Worm (Caenorhabditis elegans): Measurements from ENCODE around the gene glb-4.

The glb-4 gene

DNA sequence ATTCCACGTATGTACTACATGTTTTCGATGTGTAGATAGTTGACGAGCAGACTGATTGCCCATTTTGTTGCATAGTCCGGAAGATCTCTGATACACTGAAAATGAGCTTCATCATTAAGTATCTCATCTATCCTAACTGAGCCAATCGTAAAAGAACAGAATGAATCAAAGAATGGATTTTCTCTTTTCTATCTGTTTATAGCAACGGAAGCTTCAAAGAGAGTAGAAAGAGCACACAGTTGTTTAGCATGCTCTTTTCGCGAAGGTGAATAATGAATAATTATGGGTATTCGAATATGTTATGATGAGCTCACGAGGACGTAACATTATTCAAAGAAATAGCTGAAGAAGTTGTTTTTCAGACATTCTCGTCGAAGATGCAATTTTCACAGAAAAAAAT is at the start of gene glb-4:
Gene glb-4, minus strand, starts transcription at position 101 of the 400 bp plus-strand sequence.
- TF ChIP-seq lsy-12 (tag; optimal IDR thresholded peaks at IDR 0.05): no peak

DNA sequence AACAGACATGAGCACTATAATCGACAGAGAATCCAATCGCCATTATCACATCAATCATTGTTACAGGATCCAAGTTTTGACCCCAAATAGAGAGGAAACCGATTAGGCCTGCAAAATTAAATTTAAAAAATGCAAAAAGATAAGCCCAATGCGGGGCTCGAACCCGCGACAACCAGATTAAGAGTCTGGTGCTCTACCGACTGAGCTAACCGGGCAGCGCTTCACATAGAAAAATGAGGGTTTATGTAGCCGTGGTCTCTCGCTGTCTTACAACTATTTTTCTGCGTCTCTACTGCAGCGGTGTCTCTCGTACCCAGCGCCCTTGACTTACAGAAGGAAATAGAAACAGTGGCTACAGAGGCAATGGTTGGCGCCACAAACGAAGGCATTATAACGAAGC is 46.7 kb upstream of the glb-4 start:
- TF ChIP-seq ceh-82 (tag; optimal IDR thresholded peaks at IDR 0.05) (peak; percentile 12), R02D3.7 (tag; optimal IDR thresholded peaks at IDR 0.05) (peak; percentile 3), elt-3 (tag; optimal IDR thresholded peaks at IDR 0.05) (no peak), nhr-67 (tag; optimal IDR thresholded peaks at IDR 0.05) (no peak), nfya-1 (tag; optimal IDR thresholded peaks at IDR 0.05; ENCODE audit: insufficient read depth) (peak; percentile 42), elt-2 (tag; optimal IDR thresholded peaks at IDR 0.05) (peak; percentile 56), snpc-4 (tag; optimal IDR thresholded peaks at IDR 0.05) (peak; percentile 3), pha-4 (tag; optimal IDR thresholded peaks at IDR 0.05) (peak; percentile 12), ztf-11 (tag; optimal IDR thresholded peaks at IDR 0.05) (no peak), jun-1 (tag; optimal IDR thresholded peaks at IDR 0.05) (peak; percentile 32), nhr-25 (tag; optimal IDR thresholded peaks at IDR 0.05) (peak; percentile 42), unc-62 (GFP tag; optimal IDR thresholded peaks at IDR 0.05) (peak; percentile 11), lin-39 (tag; optimal IDR thresholded peaks at IDR 0.05) (peak; percentile 58), ceh-28 (tag; optimal IDR thresholded peaks at IDR 0.05) (no peak), nhr-43 (tag; optimal IDR thresholded peaks at IDR 0.05; ENCODE audit: poor library complexity, severe bottlenecking) (peak; percentile 33), hmg-11 (tag; optimal IDR thresholded peaks at IDR 0.05) (peak; percentile 77)

DNA sequence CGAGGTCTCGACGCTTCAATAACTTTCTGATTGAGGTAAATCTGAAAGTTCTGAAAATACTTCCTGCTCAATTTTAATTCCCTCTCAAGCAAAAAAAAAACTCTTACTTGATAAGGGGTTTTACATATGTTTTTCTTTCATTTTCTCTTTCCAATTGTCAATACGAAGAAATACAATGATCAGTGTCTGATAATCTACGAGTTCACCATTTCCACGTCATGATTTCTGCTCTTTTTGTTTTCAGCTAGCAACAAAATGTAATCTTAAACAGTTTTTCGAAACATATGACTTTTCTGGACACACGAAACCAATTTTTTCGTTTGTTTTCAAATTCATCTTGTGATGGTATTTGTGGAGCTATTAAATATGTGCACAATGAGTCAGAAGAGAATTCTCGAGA is 45.2 kb upstream of the glb-4 start:
- no peak for TF ChIP-seq ama-1 (optimal IDR thresholded peaks at IDR 0.05)
- no peak for TF ChIP-seq eor-1 (tag; optimal IDR thresholded peaks at IDR 0.05)
- peak; percentile 65 for TF ChIP-seq pha-4 (tag; optimal IDR thresholded peaks at IDR 0.05)
- no peak for TF ChIP-seq unc-39 (tag; optimal IDR thresholded peaks at IDR 0.05)
- TF ChIP-seq elt-2 (tag; optimal IDR thresholded peaks at IDR 0.05): peak; percentile 53
- no peak for TF ChIP-seq egl-5 (tag; optimal IDR thresholded peaks at IDR 0.05)
- no peak for TF ChIP-seq nhr-23 (tag; optimal IDR thresholded peaks at IDR 0.05)
- TF ChIP-seq ceh-16 (tag; optimal IDR thresholded peaks at IDR 0.05): no peak
- no peak for TF ChIP-seq pqm-1 (tag; optimal IDR thresholded peaks at IDR 0.05)
- TF ChIP-seq unc-62 (GFP tag; optimal IDR thresholded peaks at IDR 0.05): no peak
- peak; percentile 18 for TF ChIP-seq jun-1 (tag; optimal IDR thresholded peaks at IDR 0.05)
- no peak for TF ChIP-seq nhr-25 (tag; optimal IDR thresholded peaks at IDR 0.05)
- TF ChIP-seq fos-1 (tag; optimal IDR thresholded peaks at IDR 0.05): no peak
- no peak for TF ChIP-seq lin-15B (tag; optimal IDR thresholded peaks at IDR 0.05)

DNA sequence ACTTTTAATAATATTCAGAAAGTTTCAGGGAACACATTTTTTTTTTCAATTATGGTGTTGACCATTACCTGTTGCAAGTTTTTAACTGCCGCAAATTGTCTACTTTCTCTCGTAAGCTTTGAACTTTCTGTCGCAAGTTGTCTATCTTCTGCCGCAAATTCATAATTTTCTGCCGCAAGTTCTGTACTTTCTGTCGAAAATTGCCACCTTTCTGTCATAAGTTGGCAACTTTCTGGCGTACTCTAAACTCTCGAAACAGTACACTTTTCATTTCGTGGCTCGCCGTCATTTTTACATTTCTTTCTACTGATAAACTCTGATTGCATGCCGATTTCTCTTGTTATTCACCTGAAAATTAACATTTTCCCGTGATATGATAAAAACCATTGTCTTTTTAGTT is 44.4 kb upstream of the glb-4 start:
- TF ChIP-seq jun-1 (tag; optimal IDR thresholded peaks at IDR 0.05) (no peak), sea-2 (GFP tag; optimal IDR thresholded peaks at IDR 0.05) (no peak), elt-2 (tag; optimal IDR thresholded peaks at IDR 0.05) (peak; percentile 60)

DNA sequence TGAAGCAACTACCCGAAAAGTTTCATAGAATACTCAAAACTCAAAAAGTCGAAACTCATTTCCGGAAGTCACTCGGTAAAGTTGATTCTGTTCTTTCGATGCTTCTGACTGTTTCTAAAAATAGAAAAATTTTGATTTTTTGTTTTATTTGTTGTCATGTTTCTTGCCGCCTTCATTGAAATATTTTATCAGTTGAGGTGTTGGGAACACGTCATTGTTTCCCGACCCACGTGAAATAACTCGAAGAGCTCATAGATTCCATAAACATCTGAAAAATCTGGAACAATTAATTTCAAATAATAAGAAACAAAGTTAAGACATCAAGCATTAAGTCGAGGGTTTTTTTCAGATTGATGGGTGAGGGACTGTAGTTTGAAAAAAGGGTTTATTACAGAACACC is 44.0 kb upstream of the glb-4 start:
- no peak for TF ChIP-seq ztf-11 (tag; optimal IDR thresholded peaks at IDR 0.05)
- TF ChIP-seq elt-2 (tag; optimal IDR thresholded peaks at IDR 0.05): peak; percentile 71

DNA sequence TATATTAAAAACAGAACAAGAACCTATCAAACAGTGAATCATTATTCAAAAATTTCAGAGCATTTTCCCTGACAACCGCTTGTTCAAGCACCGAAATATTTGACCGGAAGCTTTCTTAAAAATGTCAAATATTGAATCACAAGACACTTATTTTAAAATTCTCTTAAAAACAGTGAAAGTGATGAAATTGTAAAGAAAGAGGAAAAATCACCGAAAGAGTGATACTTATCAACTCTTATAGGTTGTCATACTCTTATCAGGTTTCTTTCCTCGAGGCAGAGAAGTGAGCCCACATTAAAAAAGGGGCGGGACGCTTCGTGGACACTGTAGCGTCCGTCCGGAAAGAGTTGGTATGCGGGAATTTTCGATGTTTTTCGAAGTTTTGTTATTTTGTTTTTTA is 42.8 kb upstream of the glb-4 start:
- TF ChIP-seq pha-4 (tag; optimal IDR thresholded peaks at IDR 0.05) (peak; percentile 48), nhr-67 (tag; optimal IDR thresholded peaks at IDR 0.05) (no peak), jun-1 (tag; optimal IDR thresholded peaks at IDR 0.05) (peak; percentile 40), nhr-25 (tag; optimal IDR thresholded peaks at IDR 0.05) (no peak), skn-1 (tag; optimal IDR thresholded peaks at IDR 0.05) (peak; percentile 18), mml-1 (tag; optimal IDR thresholded peaks at IDR 0.05) (no peak), elt-2 (tag; optimal IDR thresholded peaks at IDR 0.05) (peak; percentile 91), unc-62 (GFP tag; optimal IDR thresholded peaks at IDR 0.05) (no peak), ceh-9 (tag; optimal IDR thresholded peaks at IDR 0.05) (no peak)

DNA sequence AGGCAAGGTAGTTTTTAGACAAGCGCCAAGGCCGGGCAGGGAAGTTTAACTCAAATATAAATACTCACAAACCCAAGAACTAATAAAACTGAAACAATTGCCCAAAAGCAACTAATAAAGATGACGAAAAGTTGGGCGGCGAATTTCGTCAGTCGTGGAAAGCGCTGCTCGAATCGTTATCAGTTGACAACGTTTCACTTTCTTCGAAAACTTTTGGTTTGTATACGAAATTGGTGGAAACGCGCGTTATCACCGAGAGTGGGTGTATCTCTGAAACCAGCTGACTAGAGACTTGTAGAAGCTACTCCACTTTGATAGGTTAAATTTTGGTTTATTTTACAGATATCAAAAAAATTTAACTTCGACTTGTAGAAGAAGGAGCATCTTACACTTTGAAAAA is 42.1 kb upstream of the glb-4 start:
- TF ChIP-seq elt-2 (tag; optimal IDR thresholded peaks at IDR 0.05) (peak; percentile 83), mml-1 (tag; optimal IDR thresholded peaks at IDR 0.05) (no peak), skn-1 (tag; optimal IDR thresholded peaks at IDR 0.05) (no peak), daf-12 (tag; optimal IDR thresholded peaks at IDR 0.05) (no peak), nhr-67 (tag; optimal IDR thresholded peaks at IDR 0.05) (no peak), ceh-9 (tag; optimal IDR thresholded peaks at IDR 0.05) (no peak)
